Worm (Caenorhabditis elegans): ENCODE data around the gene srd-18.
A peak's percentile ranks its signal among the peaks of the same experiment; 100 is the strongest.

srd-18 gene

ce11 chrV:13377130-13377529 is 49.5 kb downstream of the srd-18 start:
- TF ChIP-seq snpc-4 (GFP tag; optimal IDR thresholded peaks at IDR 0.05) (no peak), snpc-4 (tag; optimal IDR thresholded peaks at IDR 0.05) (peak in 1 of 4 experiments; percentile 9), cebp-1 (GFP tag; IDR thresholded peaks at IDR 0.05) (no peak), cebp-1 (tag; optimal IDR thresholded peaks at IDR 0.05) (peak; percentile 48), atf-7 (tag; optimal IDR thresholded peaks at IDR 0.05) (peak; percentile 67), nhr-80 (tag; optimal IDR thresholded peaks at IDR 0.05) (peak; percentile 91), dox-1 (GFP tag; IDR thresholded peaks at IDR 0.05) (0 out of 2 replicates have a peak, but pooled peaks have one; percentile 24), let-607 (tag; optimal IDR thresholded peaks at IDR 0.05) (peak; percentile 79 to 91), hlh-12 (tag; optimal IDR thresholded peaks at IDR 0.05) (no peak), ets-4 (GFP tag; optimal IDR thresholded peaks at IDR 0.05) (no peak), Y95B8A.8 (GFP tag; IDR thresholded peaks at IDR 0.05) (0 out of 2 replicates have a peak, but pooled peaks have one; percentile 62)

DNA sequence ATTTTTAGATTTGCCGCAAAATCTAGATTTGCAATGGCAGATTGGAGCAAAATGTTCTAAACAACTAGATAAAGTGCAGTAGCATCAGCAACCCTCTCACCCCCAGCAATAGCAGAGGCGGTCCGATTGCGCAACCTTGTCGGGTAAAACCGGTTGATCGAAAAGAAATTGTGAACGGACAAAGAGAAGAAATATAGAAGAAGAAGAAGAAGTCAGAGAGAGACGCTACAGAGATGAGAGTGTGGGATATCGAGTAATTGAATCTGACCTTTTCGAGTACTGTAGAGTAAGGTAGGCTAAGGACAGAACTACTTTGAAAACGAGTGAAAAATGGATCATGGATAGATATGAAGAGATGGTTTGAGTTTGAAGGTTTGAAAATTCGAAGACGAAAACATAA is 50.8 kb downstream of the srd-18 start:
- TF ChIP-seq snpc-3.4 (tag; optimal IDR thresholded peaks at IDR 0.05): no peak
- no peak for TF ChIP-seq cebp-1 (GFP tag; IDR thresholded peaks at IDR 0.05)
- peak; percentile 19 for TF ChIP-seq cebp-1 (tag; optimal IDR thresholded peaks at IDR 0.05)
